Fruit fly (Drosophila melanogaster): Measurements from ENCODE around the gene CG13392.

dm6 chr2L:8394180-8394579, 11.6 kb upstream of the CG13392 start, which contains the start of gene lectin-29Ca:
- TF ChIP-seq CG8478 (optimal IDR thresholded peaks at IDR 0.05) (no peak), CTCF (optimal IDR thresholded peaks at IDR 0.05) (no peak)

All from S2 (cell line).